Worm (Caenorhabditis elegans) whole organism, L1 larva: ENCODE measurements around the gene T22F3.8.
A peak's percentile ranks its signal among the peaks of the same experiment; 100 is the strongest.

Experiments used
- C04F5.9 ChIP-seq: sonication (generic microtip); optimal IDR thresholded peaks from 2 replicates; lab custom pipeline; 2016; ENCODE audit warnings: missing genetic modification characterization, missing compliant biosample characterization
- C16A3.4 ChIP-seq: fragments of 150-350 bp; optimal IDR thresholded peaks from 2 replicates; lab custom pipeline; 2014; ENCODE audit warnings: missing biosample characterization, missing genetic modification characterization
- ama-1 ChIP-seq: fragments of 150-350 bp; optimal IDR thresholded peaks from 2 replicates; lab custom pipeline; 2014
- blmp-1 ChIP-seq: fragments of 150-350 bp; optimal IDR thresholded peaks from 2 replicates; lab custom pipeline; 2014; ENCODE audit warnings: missing biosample characterization, missing genetic modification characterization
- ceh-63 ChIP-seq: fragments of 200-800 bp; sonication (Bioruptor generic); optimal IDR thresholded peaks from 2 replicates; lab custom pipeline; 2018; ENCODE audit warnings: mild to moderate bottlenecking, missing genetic modification characterization, missing compliant biosample characterization
- ceh-8 ChIP-seq: fragments of 200-800 bp; sonication (Bioruptor generic); optimal IDR thresholded peaks from 2 replicates; lab custom pipeline; 2018; ENCODE audit warnings: mild to moderate bottlenecking, missing genetic modification characterization, moderate library complexity, missing compliant biosample characterization
- ceh-82 ChIP-seq, 3 experiments: fragments of 150-350 bp in 1 of 3; sonication (generic microtip) in 2 of 3; optimal IDR thresholded peaks; 2 replicates each; lab custom pipeline; 2014 to 2017; ENCODE audit warnings: missing biosample characterization in 3 of 3, missing genetic modification characterization in 3 of 3
- ceh-90 ChIP-seq: sonication (generic microtip); optimal IDR thresholded peaks from 2 replicates; lab custom pipeline; 2016; ENCODE audit warnings: missing genetic modification characterization, missing compliant biosample characterization
- efl-1 ChIP-seq, 4 experiments: fragments of 150-350 bp; optimal IDR thresholded peaks in 3 of 4; peaks in 1 of 4; 1 replicate in 1 of 4; 2 replicates in 3 of 4; lab custom pipeline; 2014; ENCODE audit warnings: missing biosample characterization in 2 of 4, missing genetic modification characterization in 2 of 4, missing genetic modification reagents in 2 of 4
- egl-27 ChIP-seq, 2 experiments: fragments of 150-350 bp in 1 of 2; sonication (generic microtip); optimal IDR thresholded peaks; 3 replicates each; lab custom pipeline; 2017 to 2018; ENCODE audit warnings: missing biosample characterization in 2 of 2, missing genetic modification characterization in 2 of 2, missing genetic modification reagents in 2 of 2
- elt-2 ChIP-seq: sonication (generic microtip); optimal IDR thresholded peaks from 2 replicates; lab custom pipeline; 2016; ENCODE audit warnings: missing genetic modification characterization, mild to moderate bottlenecking, inconsistent platforms, missing compliant biosample characterization, missing genetic modification reagents
- elt-3 ChIP-seq, 6 experiments: fragments of 150-350 bp in 1 of 6; sonication (generic microtip); optimal IDR thresholded peaks; 2 replicates each; lab custom pipeline; 2017 to 2018; ENCODE audit warnings: missing biosample characterization in 6 of 6, missing genetic modification characterization in 6 of 6, inconsistent platforms in 1 of 6
- ets-5 ChIP-seq: fragments of 200-800 bp; sonication (Bioruptor generic); IDR thresholded peaks from 2 replicates; pipeline ENCODE4 v1.3.6; 2022; ENCODE audit warnings: missing genetic modification characterization, missing compliant biosample characterization
- fkh-10 ChIP-seq: sonication (generic microtip); optimal IDR thresholded peaks from 2 replicates; lab custom pipeline; 2017; ENCODE audit warnings: missing biosample characterization, missing genetic modification reagents, missing genetic modification characterization
- fkh-4 ChIP-seq: sonication (generic microtip); optimal IDR thresholded peaks from 2 replicates; lab custom pipeline; 2016; ENCODE audit warnings: missing compliant biosample characterization, missing genetic modification characterization, borderline replicate concordance
- fkh-8 ChIP-seq: sonication (generic microtip); optimal IDR thresholded peaks from 2 replicates; lab custom pipeline; 2016; ENCODE audit warnings: mild to moderate bottlenecking, missing genetic modification characterization, missing compliant biosample characterization
- fos-1 ChIP-seq: fragments of 150-350 bp; optimal IDR thresholded peaks from 2 replicates; lab custom pipeline; 2014; ENCODE audit warnings: missing biosample characterization, missing genetic modification characterization
- grh-1 ChIP-seq: fragments of 200-800 bp; sonication (Bioruptor generic); IDR thresholded peaks from 2 replicates; pipeline ENCODE4 v1.3.6; 2022; ENCODE audit warnings: missing genetic modification reagents, missing genetic modification characterization, missing compliant biosample characterization
- hlh-4 ChIP-seq: sonication (generic microtip); optimal IDR thresholded peaks from 2 replicates; lab custom pipeline; 2016; ENCODE audit warnings: mild to moderate bottlenecking, missing genetic modification characterization, missing compliant biosample characterization
- isw-1 ChIP-seq: fragments of 200-800 bp; sonication (Bioruptor generic); IDR thresholded peaks from 2 replicates; pipeline ENCODE4 v1.3.6; 2022; ENCODE audit warnings: missing genetic modification characterization, missing compliant biosample characterization
- lin-15B ChIP-seq: fragments of 150-350 bp; sonication (generic microtip); optimal IDR thresholded peaks from 3 replicates; lab custom pipeline; 2014; ENCODE audit warnings: missing biosample characterization, missing genetic modification characterization
- lin-39 ChIP-seq: fragments of 150-350 bp; optimal IDR thresholded peaks from 2 replicates; lab custom pipeline; 2014; ENCODE audit warnings: missing biosample characterization, missing genetic modification reagents, missing genetic modification characterization
- lir-3 ChIP-seq: sonication (generic microtip); optimal IDR thresholded peaks from 2 replicates; lab custom pipeline; 2016; ENCODE audit warnings: mild to moderate bottlenecking, missing genetic modification characterization, moderate library complexity, missing compliant biosample characterization; ENCODE audit not compliant: poor library complexity
- lsy-2 ChIP-seq, 2 experiments: fragments of 150-350 bp; optimal IDR thresholded peaks; 2 replicates each; lab custom pipeline; 2014; ENCODE audit warnings: missing biosample characterization in 2 of 2, missing genetic modification characterization in 2 of 2
- mdl-1 ChIP-seq, 2 experiments: fragments of 150-350 bp; optimal IDR thresholded peaks; 2 replicates each; lab custom pipeline; 2014 to 2017; ENCODE audit warnings: missing biosample characterization in 2 of 2, missing genetic modification characterization in 2 of 2, inconsistent platforms in 1 of 2
- mep-1 ChIP-seq: fragments of 150-350 bp; optimal IDR thresholded peaks from 2 replicates; lab custom pipeline; 2014; ENCODE audit warnings: missing biosample characterization, missing genetic modification characterization
- nhr-11 ChIP-seq: fragments of 150-350 bp; optimal IDR thresholded peaks from 2 replicates; lab custom pipeline; 2014; ENCODE audit warnings: missing biosample characterization, missing genetic modification characterization
- nhr-19 ChIP-seq: fragments of 200-800 bp; sonication (Bioruptor generic); conservative IDR thresholded peaks from 2 replicates; pipeline ENCODE4 v1.3.6; 2022; ENCODE audit warnings: missing genetic modification characterization, missing compliant biosample characterization
- nhr-28 ChIP-seq: fragments of 150-350 bp; optimal IDR thresholded peaks from 2 replicates; lab custom pipeline; 2014; ENCODE audit warnings: missing biosample characterization, missing genetic modification characterization
- nhr-47 ChIP-seq: sonication (generic microtip); optimal IDR thresholded peaks from 2 replicates; lab custom pipeline; 2016; ENCODE audit warnings: mild to moderate bottlenecking, missing genetic modification characterization, moderate library complexity, missing compliant biosample characterization
- nhr-71 ChIP-seq: sonication (generic microtip); optimal IDR thresholded peaks from 2 replicates; lab custom pipeline; 2016; ENCODE audit warnings: mild to moderate bottlenecking, missing genetic modification characterization, moderate library complexity, missing compliant biosample characterization
- nhr-76 ChIP-seq: sonication (generic microtip); optimal IDR thresholded peaks from 2 replicates; lab custom pipeline; 2017; ENCODE audit warnings: missing biosample characterization, missing genetic modification characterization
- nhr-85 ChIP-seq: sonication (generic microtip); peaks from one replicate; lab custom pipeline; 2016; ENCODE audit warnings: missing genetic modification characterization, inconsistent platforms, missing compliant biosample characterization
- pqm-1 ChIP-seq: sonication (generic microtip); optimal IDR thresholded peaks from 3 replicates; lab custom pipeline; 2017; ENCODE audit warnings: missing biosample characterization, missing genetic modification characterization
- rnt-1 ChIP-seq: sonication (generic microtip); optimal IDR thresholded peaks from 2 replicates; lab custom pipeline; 2016; ENCODE audit warnings: mild to moderate bottlenecking, missing genetic modification characterization, moderate library complexity, missing compliant biosample characterization
- snu-23 ChIP-seq: sonication (generic microtip); optimal IDR thresholded peaks from 2 replicates; lab custom pipeline; 2016; ENCODE audit warnings: missing genetic modification characterization, missing compliant biosample characterization
- sptf-1 ChIP-seq: fragments of 150-350 bp; optimal IDR thresholded peaks from 2 replicates; lab custom pipeline; 2014; ENCODE audit warnings: missing biosample characterization, missing genetic modification characterization
- sup-37 ChIP-seq: fragments of 200-800 bp; sonication (Bioruptor generic); optimal IDR thresholded peaks from 2 replicates; lab custom pipeline; 2018; ENCODE audit warnings: mild to moderate bottlenecking, missing genetic modification characterization, missing compliant biosample characterization
- swsn-7 ChIP-seq: sonication (generic microtip); optimal IDR thresholded peaks from 2 replicates; lab custom pipeline; 2016; ENCODE audit warnings: missing genetic modification characterization, missing compliant biosample characterization
- tbx-2 ChIP-seq: sonication (generic microtip); optimal IDR thresholded peaks from 2 replicates; lab custom pipeline; 2016; ENCODE audit warnings: missing genetic modification characterization, missing compliant biosample characterization
- tlp-1 ChIP-seq: fragments of 150-350 bp; optimal IDR thresholded peaks from 2 replicates; lab custom pipeline; 2014; ENCODE audit warnings: missing biosample characterization, missing genetic modification characterization
- unc-30 ChIP-seq: sonication (generic microtip); optimal IDR thresholded peaks from 2 replicates; lab custom pipeline; 2017; ENCODE audit warnings: missing biosample characterization, missing genetic modification characterization
- unc-62 ChIP-seq: fragments of 150-350 bp; optimal IDR thresholded peaks from 2 replicates; lab custom pipeline; 2014; ENCODE audit warnings: missing biosample characterization, missing genetic modification reagents, missing genetic modification characterization
- unc-86 ChIP-seq: sonication (generic microtip); optimal IDR thresholded peaks from 2 replicates; lab custom pipeline; 2016; ENCODE audit warnings: missing genetic modification characterization, missing compliant biosample characterization
- vab-15 ChIP-seq: sonication (generic microtip); optimal IDR thresholded peaks from 2 replicates; lab custom pipeline; 2017; ENCODE audit warnings: missing genotype, mild to moderate bottlenecking, missing genetic modification characterization, missing compliant biosample characterization
- xbp-1 ChIP-seq: sonication (generic microtip); optimal IDR thresholded peaks from 2 replicates; lab custom pipeline; 2016; ENCODE audit warnings: missing genetic modification characterization, missing compliant biosample characterization
- zag-1 ChIP-seq: fragments of 150-350 bp; optimal IDR thresholded peaks from 2 replicates; lab custom pipeline; 2014; ENCODE audit warnings: missing biosample characterization, missing genetic modification characterization
- ztf-4 ChIP-seq: fragments of 150-350 bp; optimal IDR thresholded peaks from 2 replicates; lab custom pipeline; 2014; ENCODE audit warnings: missing biosample characterization, missing genetic modification characterization

T22F3.8 gene

DNA sequence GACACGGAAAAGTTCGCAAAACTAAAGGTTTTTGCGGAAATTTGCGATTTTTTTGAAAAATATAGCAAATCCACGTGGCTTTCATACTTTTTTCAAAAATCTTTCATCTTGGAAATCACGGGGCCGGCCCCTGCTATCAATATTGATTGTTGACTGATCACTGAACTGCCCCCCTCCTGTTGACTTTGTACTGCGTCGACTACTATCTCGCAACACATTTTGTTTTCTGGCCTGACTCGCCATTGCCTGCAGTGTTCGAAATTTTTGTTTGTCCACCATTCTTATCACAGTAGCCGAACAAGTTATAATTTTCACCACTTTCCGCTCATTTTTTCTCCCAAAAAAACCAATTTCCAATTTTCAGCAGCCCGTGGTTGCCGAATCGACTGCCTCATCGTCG lies 24.2 kb downstream of the T22F3.8 start:
- TF ChIP-seq nhr-71 (tag; lab: Kevin White, UChicago) (peak; percentile 6), pqm-1 (tag; lab: Kevin White, UChicago) (no peak), nhr-19 (GFP tag; lab: Robert Waterston, UW) (no peak), nhr-76 (tag; lab: Kevin White, UChicago) (no peak), efl-1 (optimal IDR thresholded peaks at IDR 0.05; lab: Kevin White, UChicago) (no peak), efl-1 (GFP tag; optimal IDR thresholded peaks at IDR 0.05 in 1 of 2; lab: Kevin White, UChicago) (no peak), mdl-1 (tag; optimal IDR thresholded peaks at IDR 0.05; lab: Kevin White, UChicago) (peak in 1 of 2 experiments; percentile 9), nhr-85 (no peak), sptf-1 (tag; lab: Kevin White, UChicago) (no peak), ceh-90 (no peak), unc-30 (tag; lab: Kevin White, UChicago) (no peak), ceh-8 (GFP tag; lab: Kevin White, UChicago) (no peak), grh-1 (GFP tag; lab: Robert Waterston, UW) (no peak), tlp-1 (no peak)

ce11 chrV:3580385-3580784 lies 24.8 kb downstream of the T22F3.8 start:
- peak in 2 of 6 experiments; percentile 8 to 39 for TF ChIP-seq elt-3 (tag; optimal IDR thresholded peaks at IDR 0.05; lab: Kevin White, UChicago)
- no peak for TF ChIP-seq grh-1 (GFP tag; lab: Robert Waterston, UW)
- TF ChIP-seq elt-2 (tag; lab: Kevin White, UChicago): peak; percentile 52
- TF ChIP-seq blmp-1 (tag; lab: Kevin White, UChicago): peak; percentile 52
- TF ChIP-seq efl-1 (optimal IDR thresholded peaks at IDR 0.05; lab: Kevin White, UChicago): no peak
- TF ChIP-seq efl-1 (GFP tag; optimal IDR thresholded peaks at IDR 0.05 in 1 of 2; lab: Kevin White, UChicago): peak in 1 of 2 experiments; percentile 27
- TF ChIP-seq nhr-11 (tag; lab: Kevin White, UChicago): no peak
- no peak for TF ChIP-seq pqm-1 (tag; lab: Kevin White, UChicago)
- no peak for TF ChIP-seq lin-15B (tag; lab: Kevin White, UChicago)

ce11 chrV:3579795-3580194 lies 25.4 kb downstream of the T22F3.8 start:
- peak in 2 of 6 experiments; percentile 1 to 14 for TF ChIP-seq elt-3 (tag; optimal IDR thresholded peaks at IDR 0.05; lab: Kevin White, UChicago)
- TF ChIP-seq fos-1: peak; percentile 42
- no peak for TF ChIP-seq ztf-4 (tag; lab: Kevin White, UChicago)
- peak; percentile 8 for TF ChIP-seq xbp-1 (tag; lab: Kevin White, UChicago)
- TF ChIP-seq nhr-28 (tag; lab: Kevin White, UChicago): no peak
- TF ChIP-seq egl-27 (tag; optimal IDR thresholded peaks at IDR 0.05; lab: Kevin White, UChicago): no peak
- TF ChIP-seq snu-23 (GFP tag; lab: Kevin White, UChicago): peak; percentile 68
- TF ChIP-seq ceh-63 (GFP tag; lab: Kevin White, UChicago): no peak
- peak; percentile 12 for TF ChIP-seq fkh-10 (GFP tag; lab: Kevin White, UChicago)
- no peak for TF ChIP-seq ceh-90
- TF ChIP-seq nhr-47 (tag; lab: Kevin White, UChicago): peak; percentile 35
- TF ChIP-seq unc-62: no peak
- no peak for TF ChIP-seq lir-3 (tag; lab: Kevin White, UChicago)
- peak; percentile 23 for TF ChIP-seq tbx-2 (tag; lab: Kevin White, UChicago)
- TF ChIP-seq swsn-7: peak; percentile 32
- TF ChIP-seq zag-1 (tag; lab: Kevin White, UChicago): no peak
- peak; percentile 61 for TF ChIP-seq mep-1 (tag; lab: Kevin White, UChicago)
- TF ChIP-seq fkh-4 (tag; lab: Kevin White, UChicago): no peak
- TF ChIP-seq fkh-8 (tag; lab: Kevin White, UChicago): peak; percentile 15
- no peak for TF ChIP-seq mdl-1 (tag; optimal IDR thresholded peaks at IDR 0.05; lab: Kevin White, UChicago)
- TF ChIP-seq sup-37: no peak
- TF ChIP-seq vab-15 (tag; lab: Kevin White, UChicago): no peak
- peak; percentile 42 to 64 for TF ChIP-seq lsy-2 (tag; optimal IDR thresholded peaks at IDR 0.05; lab: Kevin White, UChicago)
- no peak for TF ChIP-seq grh-1 (GFP tag; lab: Robert Waterston, UW)
- no peak for TF ChIP-seq C04F5.9 (tag; lab: Kevin White, UChicago)
- TF ChIP-seq hlh-4: no peak
- TF ChIP-seq lin-15B (tag; lab: Kevin White, UChicago): peak; percentile 86
- TF ChIP-seq ceh-82 (tag; optimal IDR thresholded peaks at IDR 0.05; lab: Kevin White, UChicago): peak in 2 of 3 experiments; percentile 29 to 76
- no peak for TF ChIP-seq ets-5 (GFP tag; lab: Robert Waterston, UW)
- no peak for TF ChIP-seq ama-1 (lab: Kevin White, UChicago)
- no peak for TF ChIP-seq isw-1 (GFP tag; lab: Robert Waterston, UW)
- peak; percentile 15 for TF ChIP-seq C16A3.4 (tag; lab: Kevin White, UChicago)
- peak; percentile 55 for TF ChIP-seq rnt-1 (tag; lab: Kevin White, UChicago)
- TF ChIP-seq lin-39: no peak
- TF ChIP-seq elt-2 (tag; lab: Kevin White, UChicago): no peak
- peak; percentile 73 for TF ChIP-seq nhr-71 (tag; lab: Kevin White, UChicago)
- TF ChIP-seq unc-86 (tag; lab: Kevin White, UChicago): no peak
